Worm (Caenorhabditis elegans): ENCODE results near the gene Y17G9B.2.
A peak's percentile ranks its signal among the peaks of the same experiment; 100 is the strongest.

The Y17G9B.2 gene

DNA sequence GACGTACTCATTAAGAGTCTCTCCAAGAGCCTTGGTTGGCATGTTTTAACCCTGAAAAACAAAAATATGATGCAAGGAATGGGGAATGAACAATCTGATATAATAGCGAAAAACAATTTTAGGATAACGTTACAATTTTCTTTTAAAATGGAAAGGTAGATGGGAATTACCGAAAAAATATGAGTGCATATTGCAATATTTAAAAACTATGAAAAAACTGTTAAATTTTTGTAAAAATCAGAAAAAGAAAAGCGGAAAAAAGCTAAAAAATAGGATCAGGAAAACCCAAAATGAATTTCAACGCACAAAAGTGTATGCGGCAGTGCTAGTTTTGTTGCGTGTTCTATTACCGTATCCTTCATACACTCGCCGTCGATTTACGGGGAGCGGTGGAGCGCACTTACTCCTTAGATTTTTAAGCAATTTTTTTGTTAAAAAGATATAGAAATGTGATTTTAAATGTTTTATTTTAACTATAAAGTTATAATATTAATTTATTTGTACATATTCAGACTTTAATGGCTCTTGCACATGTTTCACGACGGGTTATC lies 14.1 kb upstream of the Y17G9B.2 start, which contains the start of the genes rpl-20 and Y17G9B.5 (continued):
- TF ChIP-seq bed-1 (GFP tag; IDR thresholded peaks at IDR 0.05) (0 out of 2 replicates have a peak, but pooled peaks have one; percentile 85), attf-6 (GFP tag; IDR thresholded peaks at IDR 0.05) (peak; percentile 94), aptf-2 (GFP tag; conservative IDR thresholded peaks at IDR 0.05) (no peak; the same call in 1 of the 2 replicates), B0261.1 (tag; optimal IDR thresholded peaks at IDR 0.05) (peak; percentile 47), dpl-1 (GFP tag; optimal IDR thresholded peaks at IDR 0.05) (peak; percentile 96), ceh-91 (GFP tag; IDR thresholded peaks at IDR 0.05) (peak; percentile 99), C06A6.2 (GFP tag; conservative IDR thresholded peaks at IDR 0.05) (peak; percentile 99), gei-17 (GFP tag; optimal IDR thresholded peaks at IDR 0.05) (peak; percentile 94), sea-2 (GFP tag; IDR thresholded peaks at IDR 0.05) (peak; percentile 91), xnd-1 (tag; optimal IDR thresholded peaks at IDR 0.05) (peak; percentile 92), atf-7 (tag; optimal IDR thresholded peaks at IDR 0.05) (peak; percentile 99), F57A8.1 (GFP tag; optimal IDR thresholded peaks at IDR 0.05) (peak; percentile 84), ztf-3 (GFP tag; optimal IDR thresholded peaks at IDR 0.05) (peak; percentile 98), unc-62 (GFP tag; optimal IDR thresholded peaks at IDR 0.05) (peak; percentile 32), lin-35 (GFP tag; optimal IDR thresholded peaks at IDR 0.05) (peak; percentile 49 to 100 (median 90)), hsf-1 (GFP tag; IDR thresholded peaks at IDR 0.05) (peak; percentile 97), ceh-100 (GFP tag; IDR thresholded peaks at IDR 0.05) (peak; percentile 94), F10E7.11 (tag; optimal IDR thresholded peaks at IDR 0.05) (peak; percentile 93), ZK185.1 (tag; optimal IDR thresholded peaks at IDR 0.05; ENCODE audit: poor library complexity, severe bottlenecking) (peak; percentile 99), lsl-1 (GFP tag; optimal IDR thresholded peaks at IDR 0.05) (peak; percentile 100), pha-4 (tag; optimal IDR thresholded peaks at IDR 0.05) (peak; percentile 100), rpc-1 (optimal IDR thresholded peaks at IDR 0.05) (peak; percentile 45), rpc-1 (tag; optimal IDR thresholded peaks at IDR 0.05) (peak; percentile 14), lsy-27 (tag; optimal IDR thresholded peaks at IDR 0.05; ENCODE audit: borderline replicate concordance, insufficient read depth) (peak; percentile 71), madf-10 (tag; optimal IDR thresholded peaks at IDR 0.05) (peak; percentile 97), snpc-3.4 (tag; optimal IDR thresholded peaks at IDR 0.05) (peak; percentile 98), F55B11.4 (tag; optimal IDR thresholded peaks at IDR 0.05; ENCODE audit: borderline replicate concordance, insufficient read depth) (no peak), chd-7 (tag; optimal IDR thresholded peaks at IDR 0.05) (peak; percentile 99), ceh-58 (GFP tag; IDR thresholded peaks at IDR 0.05) (0 out of 2 replicates have a peak, but pooled peaks have one; percentile 54), sptf-2 (GFP tag; optimal IDR thresholded peaks at IDR 0.05) (peak; percentile 84), ekl-4 (GFP tag; IDR thresholded peaks at IDR 0.05) (peak; percentile 99), bed-2 (GFP tag; IDR thresholded peaks at IDR 0.05) (peak; percentile 94), mxl-1 (tag; optimal IDR thresholded peaks at IDR 0.05) (no peak), unc-130 (GFP tag; optimal IDR thresholded peaks at IDR 0.05) (peak; percentile 98), cebp-1 (GFP tag; IDR thresholded peaks at IDR 0.05) (peak; percentile 93), cebp-1 (tag; optimal IDR thresholded peaks at IDR 0.05) (peak; percentile 99), snpc-1.1 (tag; optimal IDR thresholded peaks at IDR 0.05; ENCODE audit: insufficient read depth) (peak; percentile 92), ztf-18 (tag; optimal IDR thresholded peaks at IDR 0.05) (peak; percentile 95), ceh-79 (tag; optimal IDR thresholded peaks at IDR 0.05) (peak; percentile 90), Y79H2A.3 (GFP tag; conservative IDR thresholded peaks at IDR 0.05) (peak; percentile 97), F57C9.4 (tag; optimal IDR thresholded peaks at IDR 0.05) (peak; percentile 97), ceh-27 (GFP tag; optimal IDR thresholded peaks at IDR 0.05) (peak; percentile 99), lin-40 (tag; optimal IDR thresholded peaks at IDR 0.05) (peak; percentile 99), cebp-2 (GFP tag; IDR thresholded peaks at IDR 0.05) (peak; percentile 98), let-526 (GFP tag; IDR thresholded peaks at IDR 0.05) (peak; percentile 99), nfyb-1 (GFP tag; IDR thresholded peaks at IDR 0.05) (peak; percentile 99), ceh-40 (GFP tag; IDR thresholded peaks at IDR 0.05) (peak; percentile 92), ztf-28 (GFP tag; IDR thresholded peaks at IDR 0.05) (peak; percentile 95)

Data from whole organism, young adult.